Comparison of ENCODE assay signal across 3 fruit fly cellular contexts in genomic region chr2L:559770-560567, dm6.
TF ChIP-seq lines count a peak whose summit lies in the region.

TSS of gene rempA (minus strand) at chr2L:560310.

- TF ChIP-seq CTCF in whole organism, embryonic (GFP tag; optimal IDR thresholded peaks at IDR 0.05; lab: Kevin White, UChicago): no peak

TF ChIP-seq in whole organism, 6 proteins besides CTCF, POLR2A, EP300 and RAD21:
- TF ChIP-seq usp (GFP tag; optimal IDR thresholded peaks at IDR 0.05; lab: Kevin White, UChicago) (no peak), EcR (GFP tag; optimal IDR thresholded peaks at IDR 0.05; lab: Kevin White, UChicago) (no peak), psq (optimal IDR thresholded peaks at IDR 0.05; lab: Kevin White, UChicago) (no peak), Dll (optimal IDR thresholded peaks at IDR 0.05; lab: Kevin White, UChicago) (peak; percentile 36), CG8478 (optimal IDR thresholded peaks at IDR 0.05; lab: Kevin White, UChicago) (no peak), pan (optimal IDR thresholded peaks at IDR 0.05; lab: Kevin White, UChicago) (no peak)

TF ChIP-seq in whole organism, embryonic, 481 proteins besides CTCF, POLR2A, EP300 and RAD21 (continues in another document):
- TF ChIP-seq danr (GFP tag; IDR thresholded peaks at IDR 0.05; lab: Robert Waterston, UW) (no peak), disco-r (GFP tag; optimal IDR thresholded peaks at IDR 0.05; lab: Kevin White, UChicago) (no peak), dmrt11E (tag; optimal IDR thresholded peaks at IDR 0.05; lab: Kevin White, UChicago) (no peak), CG2712 (tag; optimal IDR thresholded peaks at IDR 0.05; lab: Kevin White, UChicago) (no peak), CG8359 (GFP tag; optimal IDR thresholded peaks at IDR 0.05; lab: Kevin White, UChicago; ENCODE audit: borderline replicate concordance) (no peak), CG10654 (GFP tag; optimal IDR thresholded peaks at IDR 0.05; lab: Kevin White, UChicago) (no peak), CG7928 (GFP tag; optimal IDR thresholded peaks at IDR 0.05; lab: Kevin White, UChicago) (peak; percentile 91), nmo (GFP tag; optimal IDR thresholded peaks at IDR 0.05; lab: Kevin White, UChicago) (no peak), chinmo (GFP tag; IDR thresholded peaks at IDR 0.05; lab: Robert Waterston, UW; ENCODE audit: partially characterized antibody) (0 out of 4 replicates have a peak, but pooled peaks have one; percentile 36), Dbx (GFP tag; IDR thresholded peaks at IDR 0.05; lab: Robert Waterston, UW) (no peak), chif (GFP tag; optimal IDR thresholded peaks at IDR 0.05; lab: Kevin White, UChicago) (no peak), pzg (GFP tag; optimal IDR thresholded peaks at IDR 0.05; lab: Kevin White, UChicago) (peak; percentile 41), CG3847 (GFP tag; IDR thresholded peaks at IDR 0.05; lab: Robert Waterston, UW) (no peak), CG17186 (GFP tag; optimal IDR thresholded peaks at IDR 0.05; lab: Kevin White, UChicago) (no peak), hb (GFP tag; IDR thresholded peaks at IDR 0.05; lab: Robert Waterston, UW; ENCODE audit: partially characterized antibody) (peak; percentile 66; the same call in 1 of the 3 replicates), Sry-β (GFP tag; optimal IDR thresholded peaks at IDR 0.05; lab: Kevin White, UChicago) (peak; percentile 72), odd (GFP tag; optimal IDR thresholded peaks at IDR 0.05; lab: Kevin White, UChicago) (no peak), vfl (GFP tag; optimal IDR thresholded peaks at IDR 0.05; lab: Kevin White, UChicago) (no peak), CG10979 (tag; optimal IDR thresholded peaks at IDR 0.05; lab: Kevin White, UChicago) (no peak), CG10366 (GFP tag; IDR thresholded peaks at IDR 0.05; lab: Robert Waterston, UW) (no peak), CG13287 (GFP tag; IDR thresholded peaks at IDR 0.05; lab: Robert Waterston, UW; ENCODE audit: partially characterized antibody) (peak; percentile 82), lab (GFP tag; optimal IDR thresholded peaks at IDR 0.05; lab: Kevin White, UChicago) (no peak), trh (GFP tag; optimal IDR thresholded peaks at IDR 0.05; lab: Kevin White, UChicago) (no peak), Dref (GFP tag; IDR thresholded peaks at IDR 0.05; lab: Robert Waterston, UW) (peak; percentile 80), BEAF-32 (GFP tag; optimal IDR thresholded peaks at IDR 0.05; lab: Kevin White, UChicago) (peak; percentile 74), CG12942 (GFP tag; optimal IDR thresholded peaks at IDR 0.05; lab: Kevin White, UChicago) (no peak), tgo (GFP tag; IDR thresholded peaks at IDR 0.05; lab: Robert Waterston, UW) (no peak), Doc3 (GFP tag; IDR thresholded peaks at IDR 0.05; lab: Robert Waterston, UW; ENCODE audit: partially characterized antibody) (peak; percentile 60), D (optimal IDR thresholded peaks at IDR 0.05; lab: Kevin White, UChicago) (no peak), D (GFP tag; optimal IDR thresholded peaks at IDR 0.05; lab: Kevin White, UChicago) (no peak), eve (GFP tag; optimal IDR thresholded peaks at IDR 0.05; lab: Kevin White, UChicago) (no peak), Ssrp (tag; optimal IDR thresholded peaks at IDR 0.05; lab: Kevin White, UChicago) (no peak), psq (GFP tag; optimal IDR thresholded peaks at IDR 0.05; lab: Kevin White, UChicago) (no peak), CG12391 (tag; optimal IDR thresholded peaks at IDR 0.05; lab: Kevin White, UChicago) (no peak), CG2129 (GFP tag; IDR thresholded peaks at IDR 0.05; lab: Robert Waterston, UW; ENCODE audit: partially characterized antibody) (peak; percentile 43), MBD-R2 (GFP tag; IDR thresholded peaks at IDR 0.05; lab: Robert Waterston, UW) (peak; percentile 66), Sin3A (optimal IDR thresholded peaks at IDR 0.05; lab: Kevin White, UChicago) (peak; percentile 30), knrl (GFP tag; IDR thresholded peaks at IDR 0.05; lab: Robert Waterston, UW; ENCODE audit: partially characterized antibody) (peak; percentile 58; the same call in 2 of the 3 replicates), CG7786 (GFP tag; optimal IDR thresholded peaks at IDR 0.05; lab: Kevin White, UChicago) (no peak), Scr (GFP tag; IDR thresholded peaks at IDR 0.05; lab: Robert Waterston, UW; ENCODE audit: partially characterized antibody) (peak; percentile 71), CG34422 (GFP tag; IDR thresholded peaks at IDR 0.05; lab: Robert Waterston, UW) (0 out of 3 replicates have a peak, but pooled peaks have one; percentile 33), Hr39 (optimal IDR thresholded peaks at IDR 0.05; lab: Kevin White, UChicago) (no peak)

TF ChIP-seq in whole organism, prepupa, 60 proteins besides CTCF, POLR2A, EP300 and RAD21:
- TF ChIP-seq Eip93F (GFP tag; optimal IDR thresholded peaks at IDR 0.05; lab: Kevin White, UChicago): no peak
- TF ChIP-seq CG1621 (tag; optimal IDR thresholded peaks at IDR 0.05; lab: Kevin White, UChicago): peak; percentile 65
